Worm (Caenorhabditis elegans) whole organism, mixed stage, embryonic: ENCODE results near the gene fbxa-108.

Experiments
- blmp-1 ChIP-seq: fragments of 150-350 bp; optimal IDR thresholded peaks from 2 replicates; lab custom pipeline; 2014; ENCODE audit warnings: missing biosample characterization, missing genetic modification characterization
- ces-1 ChIP-seq: fragments of 150-350 bp; optimal IDR thresholded peaks from 2 replicates; lab custom pipeline; 2014; ENCODE audit warnings: missing biosample characterization, missing genetic modification reagents, missing genetic modification characterization
- lin-13 ChIP-seq: fragments of 150-350 bp; optimal IDR thresholded peaks from 2 replicates; lab custom pipeline; 2014; ENCODE audit warnings: missing biosample characterization, missing genetic modification characterization
- mep-1 ChIP-seq: fragments of 150-350 bp; optimal IDR thresholded peaks from 2 replicates; lab custom pipeline; 2017; ENCODE audit warnings: missing biosample characterization, missing genetic modification reagents, missing genetic modification characterization, inconsistent platforms
- nhr-237 ChIP-seq: fragments of 150-350 bp; optimal IDR thresholded peaks from 2 replicates; lab custom pipeline; 2014; ENCODE audit warnings: missing biosample characterization, missing genetic modification characterization
- nhr-76 ChIP-seq: sonication (generic microtip); optimal IDR thresholded peaks from 2 replicates; lab custom pipeline; 2017; ENCODE audit warnings: missing biosample characterization, missing genetic modification characterization
- snpc-4 ChIP-seq: fragments of 150-350 bp; optimal IDR thresholded peaks from 2 replicates; lab custom pipeline; 2014; ENCODE audit warnings: missing biosample characterization, missing genetic modification characterization
- sptf-1 ChIP-seq: sonication (generic microtip); optimal IDR thresholded peaks from 2 replicates; lab custom pipeline; 2017; ENCODE audit warnings: mild to moderate bottlenecking, missing genetic modification characterization, moderate library complexity, missing compliant biosample characterization
- unc-62 ChIP-seq: fragments of 150-350 bp; optimal IDR thresholded peaks from 2 replicates; lab custom pipeline; 2014; ENCODE audit warnings: missing biosample characterization, missing genetic modification reagents, missing genetic modification characterization

ce11 chrV:17662260-17662659, 3.1 kb upstream of the fbxa-108 start:
- TF ChIP-seq mep-1 (no peak), snpc-4 (tag; lab: Kevin White, UChicago) (no peak), unc-62 (GFP tag; lab: Kevin White, UChicago) (no peak), nhr-237 (no peak), ces-1 (GFP tag; lab: Kevin White, UChicago) (no peak), sptf-1 (no peak), lin-13 (no peak), nhr-76 (no peak), blmp-1 (tag; lab: Kevin White, UChicago) (no peak)
